Fruit fly (Drosophila melanogaster) S2 (cell line): ENCODE results near the gene Fnta.

Experiments used
- CG8478 ChIP-seq: fragments of >200 bp; optimal IDR thresholded peaks from 2 replicates; lab custom pipeline; 2018
- CTCF ChIP-seq, 2 experiments: fragments of >200 bp; optimal IDR thresholded peaks; 2 replicates each; lab custom pipeline; 2018

DNA sequence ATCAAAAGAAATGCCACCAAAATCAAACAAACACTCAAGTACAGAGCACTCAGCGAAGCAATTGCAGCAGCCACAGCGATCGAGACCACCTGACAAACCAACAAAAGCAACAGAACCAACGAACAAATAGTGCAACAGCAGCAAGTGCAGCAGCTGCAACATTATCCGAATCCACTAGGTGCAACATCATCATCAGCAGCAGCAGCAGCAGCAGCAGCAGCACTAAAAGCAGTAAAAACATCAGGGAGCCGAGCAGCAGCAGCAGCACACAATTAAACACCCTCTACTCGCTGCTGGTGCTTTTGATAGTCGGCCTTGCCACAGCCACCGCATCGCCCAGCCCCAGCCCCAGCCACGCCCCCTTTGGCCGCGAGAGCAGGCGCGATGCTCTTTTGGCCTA, 34.9 kb upstream of the Fnta start:
- TF ChIP-seq CTCF (optimal IDR thresholded peaks at IDR 0.05; lab: Kevin White, UChicago): no peak
- no peak for TF ChIP-seq CG8478 (lab: Kevin White, UChicago)
